Fruit fly (Drosophila melanogaster) ovary, adult (tissue): ENCODE data around the gene CG31036.
A peak's percentile ranks its signal among the peaks of the same experiment; 100 is the strongest.

ENCODE experiments used
- CG17801 ChIP-seq: fragments of 200-800 bp; optimal IDR thresholded peaks from 2 replicates; lab custom pipeline; 2019; ENCODE audit warnings: missing biosample characterization, mild to moderate bottlenecking, missing genetic modification characterization, moderate library complexity; ENCODE audit not compliant: partially characterized antibody

Gene CG31036

DNA sequence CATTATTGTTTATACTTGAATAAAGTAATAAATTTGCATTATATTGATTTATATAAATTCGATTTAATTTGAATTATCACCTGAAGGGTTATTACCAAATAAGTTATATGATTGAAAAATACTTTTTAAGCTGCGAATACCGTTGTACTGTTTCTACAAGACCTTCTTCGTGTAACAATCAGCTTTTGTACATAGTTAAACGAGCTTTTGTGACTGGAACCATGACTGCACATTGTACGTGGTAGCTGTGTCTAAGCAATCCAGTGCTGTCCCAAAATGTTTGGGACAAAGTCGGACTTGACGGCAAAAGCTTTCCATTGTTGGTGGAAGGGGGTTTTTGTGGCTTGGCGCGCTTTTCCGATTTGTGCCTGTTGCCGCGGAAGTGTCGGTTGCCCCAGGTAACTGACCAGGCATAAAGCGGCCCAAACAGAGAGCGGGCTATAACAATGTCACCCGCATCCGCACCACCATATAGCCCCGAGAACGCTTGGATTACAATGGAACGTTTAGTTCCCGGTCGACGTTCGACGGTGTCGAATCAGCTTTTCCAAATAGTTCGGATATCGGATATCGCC lies at the start of gene CG31036:
TSS of gene CG31036 (plus strand) at position 507 of the 575 bp plus-strand sequence.
- no peak for TF ChIP-seq CG17801

- no peak for TF ChIP-seq CG17801
Measured at dm6 chr3R:29858806-29859205, 49.1 kb upstream of the CG31036 start, which contains the start of gene CG7824. CG7824 (minus strand) TSS chr3R:29858936.

DNA sequence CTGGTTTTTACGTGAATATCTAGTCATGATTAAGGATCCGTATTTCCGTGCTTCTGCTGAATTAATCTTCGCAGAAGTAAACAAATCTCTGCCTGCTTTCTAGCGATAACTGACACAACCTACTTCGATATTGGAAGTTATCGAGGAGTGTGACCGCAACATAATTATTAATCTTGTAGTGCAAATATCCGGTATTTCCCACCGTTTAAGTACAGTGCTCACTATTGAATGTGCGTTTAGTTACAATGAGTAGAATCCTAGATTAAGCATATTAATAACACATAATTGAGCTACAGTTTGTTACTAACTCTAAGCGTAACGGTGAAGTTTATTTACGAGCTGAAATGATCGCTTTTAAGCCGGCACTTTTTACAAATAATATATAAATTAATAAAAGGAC lies 48.1 kb upstream of the CG31036 start:
- TF ChIP-seq CG17801: peak; percentile 27

dm6 chr3R:29861432-29862249 lies 46.3 kb upstream of the CG31036 start, which contains the start of the genes CG15514 and RpS8:
CG15514 (minus strand) TSS chr3R:29861494.
RpS8 (plus strand) TSS chr3R:29861582.
- TF ChIP-seq CG17801: peak; percentile 74

DNA sequence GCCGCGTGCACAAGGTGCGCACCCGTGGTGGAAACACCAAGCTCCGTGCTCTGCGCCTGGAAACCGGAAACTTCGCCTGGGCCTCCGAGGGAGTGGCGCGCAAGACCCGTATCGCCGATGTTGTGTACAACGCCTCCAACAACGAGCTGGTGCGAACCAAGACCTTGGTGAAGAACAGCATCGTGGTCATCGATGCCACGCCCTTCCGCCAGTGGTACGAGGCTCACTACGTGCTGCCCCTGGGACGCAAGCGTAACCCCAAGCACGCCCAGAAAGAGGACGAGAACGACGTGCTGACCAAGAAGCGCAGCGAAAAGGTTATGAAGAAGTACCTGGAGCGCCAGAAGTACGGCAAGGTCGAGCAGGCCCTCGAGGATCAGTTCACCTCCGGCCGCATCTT lies 45.1 kb upstream of the CG31036 start:
- no peak for TF ChIP-seq CG17801

- TF ChIP-seq CG17801: no peak
Measured at dm6 chr3R:29866706-29867105, 41.2 kb upstream of the CG31036 start.

dm6 chr3R:29867470-29867869 lies 40.4 kb upstream of the CG31036 start:
- TF ChIP-seq CG17801: no peak

DNA sequence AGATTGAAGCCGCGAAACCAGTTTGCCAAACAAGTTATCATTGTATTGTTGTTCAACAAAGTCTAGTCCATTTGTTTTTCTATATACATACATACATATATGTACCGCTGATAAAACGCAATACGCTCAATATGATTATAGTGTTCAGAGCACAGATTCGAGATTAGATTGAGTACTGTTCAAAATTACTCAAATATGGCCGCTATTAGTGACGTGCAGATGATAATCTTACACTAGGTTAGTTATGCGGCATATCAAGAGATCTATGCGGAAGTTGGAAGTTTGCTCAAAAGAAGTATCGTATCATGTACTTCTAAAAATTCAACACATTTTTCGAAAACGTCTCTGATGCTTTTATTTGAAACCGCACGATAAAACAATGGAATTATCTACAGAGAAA lies 40.0 kb upstream of the CG31036 start:
- TF ChIP-seq CG17801: no peak

DNA sequence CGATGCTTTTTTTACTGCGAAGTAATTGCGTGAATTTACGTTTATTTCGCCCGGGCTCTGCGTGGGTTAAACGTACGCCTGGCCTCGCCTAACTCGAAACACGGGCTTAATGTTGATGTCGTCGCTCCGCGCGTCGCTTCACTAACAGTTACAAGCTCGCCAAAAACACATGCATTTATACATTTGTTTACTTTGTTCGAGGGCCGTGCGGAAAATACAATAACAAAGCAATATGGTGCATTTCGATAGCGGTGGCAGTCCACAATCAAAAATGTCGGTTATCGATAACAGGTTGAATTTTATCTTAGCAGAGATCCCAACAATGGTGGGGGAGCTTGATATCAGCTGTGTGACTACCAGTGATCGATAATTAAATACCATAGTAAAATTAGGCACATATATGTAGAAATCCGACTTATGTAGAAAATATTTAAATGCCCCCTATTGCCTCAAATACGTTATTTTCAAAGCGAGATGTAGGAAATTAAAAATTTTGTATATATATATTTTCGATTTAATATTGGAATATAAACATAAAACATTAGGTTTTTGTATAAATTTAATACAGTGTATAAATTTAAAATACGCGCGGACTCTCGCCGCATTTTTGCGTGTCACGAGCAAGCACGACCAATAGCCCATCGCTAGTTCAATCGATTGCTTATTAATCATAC lies 39.1 kb upstream of the CG31036 start, which contains the start of gene Zip99C:
TSS of gene Zip99C (minus strand) at position 220 of the 674 bp plus-strand sequence.
- peak; percentile 16 for TF ChIP-seq CG17801

- TF ChIP-seq CG17801: no peak
Measured at dm6 chr3R:29869350-29869688, 38.6 kb upstream of the CG31036 start, which contains the start of gene CG34133. CG34133 (plus strand) TSS chr3R:29869365.

dm6 chr3R:29875830-29876229 lies 32.1 kb upstream of the CG31036 start:
- TF ChIP-seq CG17801: peak; percentile 50

DNA sequence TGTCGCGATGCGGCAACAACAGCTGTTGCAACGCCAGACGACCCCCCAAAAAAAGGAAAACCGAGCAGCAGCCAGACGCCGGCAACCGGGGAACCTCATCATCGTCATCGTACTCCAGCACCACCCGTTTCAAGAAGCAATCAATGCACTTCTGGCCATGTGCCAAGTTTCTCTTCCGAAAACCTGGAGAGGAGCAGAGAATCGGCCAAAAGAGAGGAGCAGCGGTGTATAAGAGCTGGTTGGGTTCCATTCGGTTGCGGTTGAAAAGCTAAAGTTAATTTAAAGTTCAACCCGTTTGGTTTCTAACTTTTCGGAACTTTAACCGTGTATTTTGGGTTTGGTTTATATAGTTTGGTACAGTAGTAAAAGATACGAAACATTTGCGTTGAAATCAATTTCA lies 31.7 kb upstream of the CG31036 start:
- TF ChIP-seq CG17801: no peak

DNA sequence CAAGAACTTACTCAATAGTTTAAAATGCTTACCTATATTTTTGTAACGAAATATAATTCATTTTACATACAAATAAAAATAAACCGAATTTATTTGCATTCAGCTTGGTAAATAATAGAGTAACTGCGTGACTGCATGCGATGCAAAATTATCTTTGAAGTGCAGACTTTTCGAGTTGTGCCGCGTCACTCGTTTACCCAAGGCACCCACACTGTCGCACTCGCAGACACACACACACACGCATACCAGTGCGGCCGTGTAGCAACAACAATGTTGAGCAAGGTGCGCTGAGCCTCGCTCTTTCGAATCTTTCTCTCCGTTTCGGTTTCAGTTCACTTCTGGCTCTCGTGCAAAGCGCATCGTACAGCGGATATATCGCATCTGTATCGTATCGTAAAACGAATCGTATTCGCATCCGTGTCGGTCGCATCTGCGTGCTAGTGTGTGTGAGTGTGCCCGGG lies 31.1 kb upstream of the CG31036 start, which contains the start of gene CG31038:
TSS of gene CG31038 (plus strand) at position 327 of the 461 bp plus-strand sequence.
- peak; percentile 27 for TF ChIP-seq CG17801

- TF ChIP-seq CG17801: no peak
Measured at dm6 chr3R:29880306-29880705, 27.6 kb upstream of the CG31036 start.

dm6 chr3R:29891183-29891582 lies 16.7 kb upstream of the CG31036 start:
- no peak for TF ChIP-seq CG17801

DNA sequence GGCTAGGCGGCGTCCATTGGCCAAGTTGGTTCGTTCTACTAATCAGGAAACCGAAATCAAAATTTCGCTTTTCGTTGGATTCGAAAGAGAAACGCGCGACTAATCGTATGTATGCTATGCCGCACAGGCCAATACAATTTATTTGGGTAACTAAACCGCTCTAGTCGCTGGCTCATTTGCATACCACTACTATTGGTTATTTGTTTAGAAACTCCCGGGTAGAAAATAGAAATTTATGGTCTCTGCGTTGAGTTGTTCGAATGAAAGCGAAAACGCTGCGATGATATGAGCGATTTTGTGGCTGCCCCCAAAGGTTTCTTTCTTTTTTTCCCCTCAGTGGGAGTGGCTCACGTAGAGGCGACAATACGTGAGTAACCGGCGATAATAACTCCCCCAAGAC lies 14.9 kb upstream of the CG31036 start:
- no peak for TF ChIP-seq CG17801

DNA sequence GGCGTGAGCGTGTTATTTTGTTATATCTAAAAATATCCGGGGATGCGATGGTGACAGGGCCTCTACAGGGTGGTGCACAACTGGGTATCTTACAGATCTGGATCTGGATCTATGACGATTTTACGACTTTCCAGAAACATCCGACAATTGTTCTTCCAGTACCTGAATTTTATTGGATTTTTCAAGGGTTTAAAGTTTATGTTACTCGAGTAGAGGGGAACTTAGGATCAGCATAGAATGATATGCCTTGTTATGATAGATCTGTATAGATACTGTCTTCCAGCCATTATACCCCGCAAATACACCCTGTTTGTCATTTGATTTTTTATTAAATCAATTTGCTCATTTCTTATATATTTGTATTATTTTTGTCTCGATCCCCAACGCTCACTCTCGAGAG lies 13.5 kb upstream of the CG31036 start:
- TF ChIP-seq CG17801: no peak
